Worm (Caenorhabditis elegans) whole organism, L4/young adult: ENCODE results near the gene F23F12.13.

Experiments
- W03F9.2 ChIP-seq: fragments of 150-350 bp; optimal IDR thresholded peaks from 2 replicates; lab custom pipeline; 2014; ENCODE audit warnings: missing biosample characterization, missing genetic modification characterization
- dao-5 ChIP-seq: sonication (generic microtip); optimal IDR thresholded peaks from 2 replicates; lab custom pipeline; 2016; ENCODE audit warnings: missing genotype, missing genetic modification characterization, moderate library complexity, missing compliant biosample characterization
- him-1 ChIP-seq: sonication (generic microtip); optimal IDR thresholded peaks from 2 replicates; lab custom pipeline; 2016; ENCODE audit warnings: missing genotype, missing genetic modification reagents, missing genetic modification characterization, missing compliant biosample characterization

DNA sequence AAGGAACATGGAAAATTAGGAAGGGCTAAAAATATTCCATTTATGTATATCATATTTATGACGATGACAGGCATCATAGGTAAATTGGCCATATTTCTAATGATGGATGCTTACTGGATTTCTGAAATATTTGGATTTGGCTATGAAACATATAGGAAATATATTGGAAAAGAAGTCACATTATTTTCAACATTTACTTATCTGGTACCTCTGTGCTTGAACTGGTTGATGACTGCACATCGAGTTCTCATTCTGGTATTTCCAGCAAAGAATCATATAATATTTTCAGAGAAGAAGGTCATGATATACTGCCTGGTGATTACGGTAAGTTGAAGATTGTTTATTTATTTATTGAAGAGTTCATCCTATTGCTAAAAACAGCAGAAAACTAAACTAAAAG, 37.2 kb downstream of the F23F12.13 start, which contains the start of gene srxa-5:
- TF ChIP-seq him-1, result no peak
- TF ChIP-seq dao-5, result no peak
- TF ChIP-seq W03F9.2 (tag; lab: Kevin White, UChicago), result no peak
